Fruit fly (Drosophila melanogaster): Measurements from ENCODE around the gene CG31274.
A peak's percentile ranks its signal among the peaks of the same experiment; 100 is the strongest.

The CG31274 gene

DNA sequence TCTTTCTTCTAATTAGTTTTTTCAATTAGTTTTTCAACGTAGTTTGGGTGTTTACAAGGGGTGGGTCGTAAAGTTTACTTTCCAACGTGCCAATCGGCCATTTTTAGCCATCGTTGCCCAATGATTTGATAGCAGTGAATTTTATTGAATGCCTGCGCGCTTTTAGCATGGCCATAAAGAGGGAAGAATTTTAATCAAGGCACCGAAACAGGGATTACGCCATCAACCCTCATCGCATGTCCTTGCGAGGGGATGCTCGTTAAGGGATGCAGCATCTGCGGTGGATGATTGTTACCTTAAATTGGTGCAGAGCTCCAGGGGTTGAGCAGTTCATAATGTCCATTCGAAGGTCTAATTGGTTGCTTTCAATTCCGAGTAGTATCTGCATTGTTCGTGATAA is 9.8 kb upstream of the CG31274 start:
- TF ChIP-seq CG7839 (tag; optimal IDR thresholded peaks at IDR 0.05) (no peak), Hand (GFP tag; optimal IDR thresholded peaks at IDR 0.05) (no peak), CG15269 (tag; optimal IDR thresholded peaks at IDR 0.05) (no peak), CG8290 (GFP tag; optimal IDR thresholded peaks at IDR 0.05) (no peak), CG8290 (tag; optimal IDR thresholded peaks at IDR 0.05) (no peak), CG11504 (tag; optimal IDR thresholded peaks at IDR 0.05) (no peak), schlank (tag; optimal IDR thresholded peaks at IDR 0.05) (no peak), sim (GFP tag; IDR thresholded peaks at IDR 0.05) (no peak), chinmo (GFP tag; IDR thresholded peaks at IDR 0.05; ENCODE audit: partially characterized antibody) (0 out of 4 replicates have a peak, but pooled peaks have one; percentile 13), tap (tag; optimal IDR thresholded peaks at IDR 0.05) (no peak), tx (GFP tag; optimal IDR thresholded peaks at IDR 0.05) (no peak), croc (GFP tag; conservative IDR thresholded peaks at IDR 0.05) (no peak), Sin3A (optimal IDR thresholded peaks at IDR 0.05) (no peak), Nf-YC (tag; optimal IDR thresholded peaks at IDR 0.05) (peak; percentile 96), stc (GFP tag; IDR thresholded peaks at IDR 0.05) (no peak), Atf6 (GFP tag; IDR thresholded peaks at IDR 0.05) (no peak), seq (GFP tag; IDR thresholded peaks at IDR 0.05) (peak; percentile 94), Blimp-1 (GFP tag; optimal IDR thresholded peaks at IDR 0.05) (no peak), CG9437 (GFP tag; optimal IDR thresholded peaks at IDR 0.05) (no peak), Kr (GFP tag; optimal IDR thresholded peaks at IDR 0.05) (no peak), zen (tag; optimal IDR thresholded peaks at IDR 0.05) (no peak), Med (GFP tag) (peak; percentile 45), Antp (GFP tag; optimal IDR thresholded peaks at IDR 0.05) (no peak), CG14965 (GFP tag; optimal IDR thresholded peaks at IDR 0.05; ENCODE audit: borderline replicate concordance) (no peak), CG12071 (GFP tag; optimal IDR thresholded peaks at IDR 0.05) (no peak), gem (tag; optimal IDR thresholded peaks at IDR 0.05) (no peak), CG11093 (GFP tag; IDR thresholded peaks at IDR 0.05) (no peak), Sry-β (GFP tag; optimal IDR thresholded peaks at IDR 0.05) (no peak), Bteb2 (GFP tag; optimal IDR thresholded peaks at IDR 0.05) (no peak), CG9727 (GFP tag; optimal IDR thresholded peaks at IDR 0.05) (no peak), CG4730 (GFP tag; IDR thresholded peaks at IDR 0.05) (no peak), abd-A (tag; optimal IDR thresholded peaks at IDR 0.05) (peak; percentile 75), CG31388 (GFP tag; optimal IDR thresholded peaks at IDR 0.05) (no peak), Aef1 (GFP tag; IDR thresholded peaks at IDR 0.05) (no peak), tup (GFP tag; optimal IDR thresholded peaks at IDR 0.05) (no peak), CG42726 (GFP tag; IDR thresholded peaks at IDR 0.05; ENCODE audit: partially characterized antibody) (no peak), CG4360 (GFP tag; IDR thresholded peaks at IDR 0.05) (no peak), hkb (optimal IDR thresholded peaks at IDR 0.05) (no peak), hkb (GFP tag; IDR thresholded peaks at IDR 0.05) (no peak), zen2 (GFP tag; IDR thresholded peaks at IDR 0.05; ENCODE audit: partially characterized antibody) (no peak), CG14441 (GFP tag; IDR thresholded peaks at IDR 0.05) (no peak), NFAT (GFP tag; IDR thresholded peaks at IDR 0.05) (no peak), hb (GFP tag; IDR thresholded peaks at IDR 0.05; ENCODE audit: partially characterized antibody) (no peak), corto (GFP tag; optimal IDR thresholded peaks at IDR 0.05) (no peak), Hr39 (optimal IDR thresholded peaks at IDR 0.05) (no peak), esg (GFP tag; conservative IDR thresholded peaks at IDR 0.05) (no peak), Ets65A (GFP tag) (peak; percentile 23), Trl (optimal IDR thresholded peaks at IDR 0.05) (no peak), Trl (GFP tag; optimal IDR thresholded peaks at IDR 0.05) (no peak), CG32532 (GFP tag; IDR thresholded peaks at IDR 0.05) (no peak), CG4820 (GFP tag; optimal IDR thresholded peaks at IDR 0.05) (no peak), disco-r (GFP tag; optimal IDR thresholded peaks at IDR 0.05) (no peak), onecut (GFP tag; IDR thresholded peaks at IDR 0.05) (no peak), Scr (GFP tag; IDR thresholded peaks at IDR 0.05; ENCODE audit: partially characterized antibody) (no peak)
